Fruit fly (Drosophila melanogaster) whole organism, adult: ENCODE results near the gene uif.

ENCODE experiments used
- CG1620 ChIP-seq: fragments of 200-800 bp; sonication (Bioruptor generic); optimal IDR thresholded peaks from 2 replicates; lab custom pipeline; 2016; ENCODE audit warnings: missing biosample characterization, missing genetic modification characterization
- CG33017 ChIP-seq: fragments of 200-800 bp; sonication (Bioruptor generic); optimal IDR thresholded peaks from 2 replicates; lab custom pipeline; 2018; ENCODE audit warnings: missing biosample characterization, mild to moderate bottlenecking, missing genetic modification characterization, moderate library complexity
- CG7045 ChIP-seq: fragments of 200-800 bp; sonication (Bioruptor generic); optimal IDR thresholded peaks from 2 replicates; lab custom pipeline; 2017; ENCODE audit warnings: missing biosample characterization, mild to moderate bottlenecking, missing genetic modification characterization
- CG7101 ChIP-seq: fragments of 200-800 bp; sonication (Bioruptor generic); optimal IDR thresholded peaks from 2 replicates; lab custom pipeline; 2018; ENCODE audit warnings: missing biosample characterization, mild to moderate bottlenecking, missing genetic modification characterization, moderate library complexity
- Clk ChIP-seq: fragments of 200-800 bp; sonication (Bioruptor generic); optimal IDR thresholded peaks from 2 replicates; lab custom pipeline; 2017; ENCODE audit warnings: missing biosample characterization, missing genetic modification characterization
- Hr96 ChIP-seq: fragments of 200-800 bp; sonication (Bioruptor generic); optimal IDR thresholded peaks from 2 replicates; lab custom pipeline; 2016; ENCODE audit warnings: missing biosample characterization, missing genetic modification characterization
- cic ChIP-seq: fragments of 200-800 bp; sonication (Bioruptor generic); optimal IDR thresholded peaks from 2 replicates; lab custom pipeline; 2017; ENCODE audit warnings: missing biosample characterization, mild to moderate bottlenecking, missing genetic modification characterization, moderate library complexity
- kay ChIP-seq: fragments of 200-800 bp; sonication (Bioruptor generic); peaks from one replicate; lab custom pipeline; 2016; ENCODE audit warnings: missing biosample characterization, missing genetic modification characterization, borderline replicate concordance

- TF ChIP-seq CG1620 (GFP tag; lab: Kevin White, UChicago) (no peak), CG7045 (GFP tag; lab: Kevin White, UChicago) (no peak), kay (no peak), Clk (GFP tag; lab: Kevin White, UChicago) (no peak), CG7101 (tag; lab: Kevin White, UChicago) (peak; percentile 28), cic (GFP tag; lab: Kevin White, UChicago) (no peak), CG33017 (tag; lab: Kevin White, UChicago) (peak; percentile 24), Hr96 (GFP tag; lab: Kevin White, UChicago) (no peak)
These were observed 42.1 kb downstream of the uif start for dm6 chr2L:6968013-6968517.
